Worm (Caenorhabditis elegans) whole organism, L1 larva: ENCODE data around the gene R166.2.
A peak's percentile ranks its signal among the peaks of the same experiment; 100 is the strongest.

Experiments
- Y116A8C.19 ChIP-seq: sonication (generic microtip); optimal IDR thresholded peaks from 2 replicates; lab custom pipeline; 2016; ENCODE audit warnings: missing compliant biosample characterization, missing genetic modification characterization, borderline replicate concordance
- aha-1 ChIP-seq: fragments of 150-350 bp; optimal IDR thresholded peaks from 2 replicates; lab custom pipeline; 2014; ENCODE audit warnings: missing biosample characterization, missing genetic modification characterization
- alr-1 ChIP-seq: fragments of 200-800 bp; sonication (Bioruptor generic); optimal IDR thresholded peaks from 2 replicates; lab custom pipeline; 2018; ENCODE audit warnings: borderline replicate concordance, mild to moderate bottlenecking, missing genetic modification characterization, missing compliant biosample characterization
- ama-1 ChIP-seq: fragments of 150-350 bp; optimal IDR thresholded peaks from 2 replicates; lab custom pipeline; 2014
- blmp-1 ChIP-seq: fragments of 150-350 bp; optimal IDR thresholded peaks from 2 replicates; lab custom pipeline; 2014; ENCODE audit warnings: missing biosample characterization, missing genetic modification characterization
- ceh-8 ChIP-seq: fragments of 200-800 bp; sonication (Bioruptor generic); optimal IDR thresholded peaks from 2 replicates; lab custom pipeline; 2018; ENCODE audit warnings: mild to moderate bottlenecking, missing genetic modification characterization, moderate library complexity, missing compliant biosample characterization
- ceh-82 ChIP-seq, 3 experiments: fragments of 150-350 bp in 1 of 3; sonication (generic microtip) in 2 of 3; optimal IDR thresholded peaks; 2 replicates each; lab custom pipeline; 2014 to 2017; ENCODE audit warnings: missing biosample characterization in 3 of 3, missing genetic modification characterization in 3 of 3
- ceh-90 ChIP-seq: sonication (generic microtip); optimal IDR thresholded peaks from 2 replicates; lab custom pipeline; 2016; ENCODE audit warnings: missing genetic modification characterization, missing compliant biosample characterization
- ces-1 ChIP-seq: fragments of 150-350 bp; optimal IDR thresholded peaks from 2 replicates; lab custom pipeline; 2014; ENCODE audit warnings: missing biosample characterization, missing genetic modification reagents, missing genetic modification characterization
- dpl-1 ChIP-seq, 3 experiments: fragments of 150-350 bp in 2 of 3; sonication (generic microtip) in 1 of 3; optimal IDR thresholded peaks; 2 replicates each; lab custom pipeline; 2014 to 2017; ENCODE audit warnings: missing biosample characterization in 3 of 3, missing genetic modification characterization in 3 of 3, missing genetic modification reagents in 3 of 3
- dsc-1 ChIP-seq: sonication (generic microtip); optimal IDR thresholded peaks from 2 replicates; lab custom pipeline; 2016; ENCODE audit warnings: mild to moderate bottlenecking, missing genetic modification characterization, missing compliant biosample characterization
- egl-13 ChIP-seq: sonication (generic microtip); optimal IDR thresholded peaks from 2 replicates; lab custom pipeline; 2016; ENCODE audit warnings: missing genotype, missing genetic modification reagents, missing genetic modification characterization, missing compliant biosample characterization
- egl-27 ChIP-seq, 2 experiments: fragments of 150-350 bp in 1 of 2; sonication (generic microtip); optimal IDR thresholded peaks; 3 replicates each; lab custom pipeline; 2017 to 2018; ENCODE audit warnings: missing biosample characterization in 2 of 2, missing genetic modification characterization in 2 of 2, missing genetic modification reagents in 2 of 2
- elt-2 ChIP-seq: sonication (generic microtip); optimal IDR thresholded peaks from 2 replicates; lab custom pipeline; 2016; ENCODE audit warnings: missing genetic modification characterization, mild to moderate bottlenecking, inconsistent platforms, missing compliant biosample characterization, missing genetic modification reagents
- ets-5 ChIP-seq: fragments of 200-800 bp; sonication (Bioruptor generic); IDR thresholded peaks from 2 replicates; pipeline ENCODE4 v1.3.6; 2022; ENCODE audit warnings: missing genetic modification characterization, missing compliant biosample characterization
- fkh-10 ChIP-seq: sonication (generic microtip); optimal IDR thresholded peaks from 2 replicates; lab custom pipeline; 2017; ENCODE audit warnings: missing biosample characterization, missing genetic modification reagents, missing genetic modification characterization
- fkh-8 ChIP-seq: sonication (generic microtip); optimal IDR thresholded peaks from 2 replicates; lab custom pipeline; 2016; ENCODE audit warnings: mild to moderate bottlenecking, missing genetic modification characterization, missing compliant biosample characterization
- grh-1 ChIP-seq: fragments of 200-800 bp; sonication (Bioruptor generic); IDR thresholded peaks from 2 replicates; pipeline ENCODE4 v1.3.6; 2022; ENCODE audit warnings: missing genetic modification reagents, missing genetic modification characterization, missing compliant biosample characterization
- hlh-17 ChIP-seq: fragments of 200-800 bp; sonication (Bioruptor generic); optimal IDR thresholded peaks from 2 replicates; lab custom pipeline; 2018; ENCODE audit warnings: missing genetic modification characterization, mild to moderate bottlenecking, missing compliant biosample characterization, moderate library complexity, borderline replicate concordance
- irx-1 ChIP-seq: sonication (generic microtip); optimal IDR thresholded peaks from 2 replicates; lab custom pipeline; 2016; ENCODE audit warnings: missing genetic modification characterization, missing compliant biosample characterization
- jun-1 ChIP-seq: fragments of 150-350 bp; optimal IDR thresholded peaks from 2 replicates; lab custom pipeline; 2014; ENCODE audit warnings: missing biosample characterization, missing genetic modification reagents, missing genetic modification characterization
- lin-13 ChIP-seq: fragments of 150-350 bp; optimal IDR thresholded peaks from 2 replicates; lab custom pipeline; 2014; ENCODE audit warnings: missing biosample characterization, missing genetic modification reagents, missing genetic modification characterization
- lin-14 ChIP-seq: fragments of 200-800 bp; sonication (Bioruptor generic); optimal IDR thresholded peaks from 2 replicates; lab custom pipeline; 2018; ENCODE audit warnings: mild to moderate bottlenecking, missing genetic modification characterization, moderate library complexity, missing compliant biosample characterization
- lin-35 ChIP-seq, 2 experiments: fragments of 150-350 bp; optimal IDR thresholded peaks; 2 replicates each; lab custom pipeline; 2014; ENCODE audit warnings: missing biosample characterization in 2 of 2, missing genetic modification characterization in 2 of 2, missing genetic modification reagents in 2 of 2
- mdl-1 ChIP-seq, 2 experiments: fragments of 150-350 bp; optimal IDR thresholded peaks; 2 replicates each; lab custom pipeline; 2014 to 2017; ENCODE audit warnings: missing biosample characterization in 2 of 2, missing genetic modification characterization in 2 of 2, inconsistent platforms in 1 of 2
- mep-1 ChIP-seq: fragments of 150-350 bp; optimal IDR thresholded peaks from 2 replicates; lab custom pipeline; 2014; ENCODE audit warnings: missing biosample characterization, missing genetic modification characterization
- nhr-19 ChIP-seq: fragments of 200-800 bp; sonication (Bioruptor generic); conservative IDR thresholded peaks from 2 replicates; pipeline ENCODE4 v1.3.6; 2022; ENCODE audit warnings: missing genetic modification characterization, missing compliant biosample characterization
- nhr-20 ChIP-seq: sonication (generic microtip); optimal IDR thresholded peaks from 2 replicates; lab custom pipeline; 2016; ENCODE audit warnings: mild to moderate bottlenecking, missing genetic modification characterization, missing compliant biosample characterization
- nhr-237 ChIP-seq: fragments of 150-350 bp; optimal IDR thresholded peaks from 2 replicates; lab custom pipeline; 2014; ENCODE audit warnings: missing biosample characterization, missing genetic modification characterization
- nhr-28 ChIP-seq: fragments of 150-350 bp; optimal IDR thresholded peaks from 2 replicates; lab custom pipeline; 2014; ENCODE audit warnings: missing biosample characterization, missing genetic modification characterization
- nhr-71 ChIP-seq: sonication (generic microtip); optimal IDR thresholded peaks from 2 replicates; lab custom pipeline; 2016; ENCODE audit warnings: mild to moderate bottlenecking, missing genetic modification characterization, moderate library complexity, missing compliant biosample characterization
- nhr-76 ChIP-seq: sonication (generic microtip); optimal IDR thresholded peaks from 2 replicates; lab custom pipeline; 2017; ENCODE audit warnings: missing biosample characterization, missing genetic modification characterization
- nhr-77 ChIP-seq: fragments of 150-350 bp; optimal IDR thresholded peaks from 2 replicates; lab custom pipeline; 2014; ENCODE audit warnings: missing biosample characterization, missing genetic modification characterization
- nhr-90 ChIP-seq: sonication (generic microtip); optimal IDR thresholded peaks from 2 replicates; lab custom pipeline; 2016; ENCODE audit warnings: mild to moderate bottlenecking, missing genetic modification characterization, missing compliant biosample characterization; ENCODE audit not compliant: poor library complexity
- pag-3 ChIP-seq: sonication (generic microtip); optimal IDR thresholded peaks from 2 replicates; lab custom pipeline; 2017; ENCODE audit warnings: missing genetic modification characterization, mild to moderate bottlenecking, missing compliant biosample characterization, antibody characterized with exemption, borderline replicate concordance; ENCODE audit not compliant: insufficient read depth
- pax-3 ChIP-seq: fragments of 200-800 bp; sonication (Bioruptor generic); optimal IDR thresholded peaks from 2 replicates; lab custom pipeline; 2018; ENCODE audit warnings: mild to moderate bottlenecking, missing genetic modification characterization, moderate library complexity, missing compliant biosample characterization
- rnt-1 ChIP-seq: sonication (generic microtip); optimal IDR thresholded peaks from 2 replicates; lab custom pipeline; 2016; ENCODE audit warnings: mild to moderate bottlenecking, missing genetic modification characterization, moderate library complexity, missing compliant biosample characterization
- skn-1 ChIP-seq: fragments of 150-350 bp; optimal IDR thresholded peaks from 2 replicates; lab custom pipeline; 2014; ENCODE audit warnings: missing biosample characterization, missing genetic modification characterization
- sox-4 ChIP-seq: sonication (generic microtip); optimal IDR thresholded peaks from 2 replicates; lab custom pipeline; 2016; ENCODE audit warnings: missing genetic modification characterization, missing compliant biosample characterization
- sptf-1 ChIP-seq: fragments of 150-350 bp; optimal IDR thresholded peaks from 2 replicates; lab custom pipeline; 2014; ENCODE audit warnings: missing biosample characterization, missing genetic modification characterization
- sup-37 ChIP-seq: fragments of 200-800 bp; sonication (Bioruptor generic); optimal IDR thresholded peaks from 2 replicates; lab custom pipeline; 2018; ENCODE audit warnings: mild to moderate bottlenecking, missing genetic modification characterization, missing compliant biosample characterization
- unc-130 ChIP-seq: fragments of 150-350 bp; optimal IDR thresholded peaks from 2 replicates; lab custom pipeline; 2017; ENCODE audit warnings: missing biosample characterization, missing genetic modification characterization, inconsistent platforms
- unc-30 ChIP-seq: sonication (generic microtip); optimal IDR thresholded peaks from 2 replicates; lab custom pipeline; 2017; ENCODE audit warnings: missing biosample characterization, missing genetic modification characterization
- unc-86 ChIP-seq: sonication (generic microtip); optimal IDR thresholded peaks from 2 replicates; lab custom pipeline; 2016; ENCODE audit warnings: missing genetic modification characterization, missing compliant biosample characterization
- unc-98 ChIP-seq: fragments of 200-800 bp; sonication (Bioruptor generic); IDR thresholded peaks from 2 replicates; pipeline ENCODE4 v1.3.6; 2022; ENCODE audit warnings: missing genetic modification characterization, missing compliant biosample characterization
- vab-15 ChIP-seq: sonication (generic microtip); optimal IDR thresholded peaks from 2 replicates; lab custom pipeline; 2017; ENCODE audit warnings: missing genotype, mild to moderate bottlenecking, missing genetic modification characterization, missing compliant biosample characterization
- xbp-1 ChIP-seq: sonication (generic microtip); optimal IDR thresholded peaks from 2 replicates; lab custom pipeline; 2016; ENCODE audit warnings: missing genetic modification characterization, missing compliant biosample characterization
- zag-1 ChIP-seq: fragments of 150-350 bp; optimal IDR thresholded peaks from 2 replicates; lab custom pipeline; 2014; ENCODE audit warnings: missing biosample characterization, missing genetic modification characterization
- ztf-4 ChIP-seq: fragments of 150-350 bp; optimal IDR thresholded peaks from 2 replicates; lab custom pipeline; 2014; ENCODE audit warnings: missing biosample characterization, missing genetic modification characterization

The R166.2 gene

ce11 chrII:10563368-10563767 lies 25.9 kb upstream of the R166.2 start, which contains the start of gene cdc-48.1 (continued):
- peak; percentile 99 for TF ChIP-seq ceh-8 (GFP tag; lab: Kevin White, UChicago)
- peak; percentile 100 for TF ChIP-seq dsc-1 (tag; lab: Kevin White, UChicago)
- TF ChIP-seq sptf-1 (tag; lab: Kevin White, UChicago), result no peak
- no peak for TF ChIP-seq hlh-17
- TF ChIP-seq mep-1, result peak; percentile 100
- peak; percentile 97 for TF ChIP-seq ces-1 (GFP tag; lab: Kevin White, UChicago)
- TF ChIP-seq unc-86, result peak; percentile 100
- TF ChIP-seq pax-3 (tag; lab: Kevin White, UChicago), result peak; percentile 99
- TF ChIP-seq ztf-4 (tag; lab: Kevin White, UChicago), result peak; percentile 100
- TF ChIP-seq unc-130 (tag; lab: Kevin White, UChicago), result peak; percentile 100
- TF ChIP-seq sup-37 (GFP tag; lab: Kevin White, UChicago), result peak; percentile 99
- peak; percentile 88 for TF ChIP-seq nhr-76 (tag; lab: Kevin White, UChicago)
- TF ChIP-seq grh-1 (GFP tag; lab: Robert Waterston, UW), result peak; percentile 100
- peak; percentile 100 for TF ChIP-seq dpl-1 (GFP tag; optimal IDR thresholded peaks at IDR 0.05; lab: Kevin White, UChicago)
- peak; percentile 100 for TF ChIP-seq nhr-237 (tag; lab: Kevin White, UChicago)
- TF ChIP-seq pag-3 (tag; lab: Kevin White, UChicago), result peak; percentile 91
- peak; percentile 100 for TF ChIP-seq ceh-82 (tag; optimal IDR thresholded peaks at IDR 0.05; lab: Kevin White, UChicago)
- TF ChIP-seq sox-4 (tag; lab: Kevin White, UChicago), result peak; percentile 98
- peak; percentile 100 for TF ChIP-seq egl-13 (tag; lab: Kevin White, UChicago)
- TF ChIP-seq egl-27 (tag; optimal IDR thresholded peaks at IDR 0.05; lab: Kevin White, UChicago), result peak; percentile 90 to 100
- peak; percentile 100 for TF ChIP-seq skn-1
- TF ChIP-seq nhr-20 (tag; lab: Kevin White, UChicago), result peak; percentile 100
- peak; percentile 97 for TF ChIP-seq elt-2 (tag; lab: Kevin White, UChicago)
- TF ChIP-seq aha-1 (tag; lab: Kevin White, UChicago), result peak; percentile 97
- TF ChIP-seq lin-13 (GFP tag; lab: Kevin White, UChicago), result peak; percentile 100
- peak; percentile 77 for TF ChIP-seq nhr-28
- TF ChIP-seq blmp-1 (tag; lab: Kevin White, UChicago), result peak; percentile 95
- peak; percentile 100 for TF ChIP-seq zag-1 (tag; lab: Kevin White, UChicago)
- TF ChIP-seq alr-1, result no peak
- peak; percentile 98 for TF ChIP-seq ama-1 (lab: Kevin White, UChicago)
- TF ChIP-seq unc-30, result peak; percentile 99
- TF ChIP-seq nhr-90 (tag; lab: Kevin White, UChicago), result peak; percentile 100
- peak; percentile 100 for TF ChIP-seq fkh-8 (tag; lab: Kevin White, UChicago)
- peak; percentile 100 for TF ChIP-seq vab-15 (tag; lab: Kevin White, UChicago)
- TF ChIP-seq lin-14, result peak; percentile 100

DNA sequence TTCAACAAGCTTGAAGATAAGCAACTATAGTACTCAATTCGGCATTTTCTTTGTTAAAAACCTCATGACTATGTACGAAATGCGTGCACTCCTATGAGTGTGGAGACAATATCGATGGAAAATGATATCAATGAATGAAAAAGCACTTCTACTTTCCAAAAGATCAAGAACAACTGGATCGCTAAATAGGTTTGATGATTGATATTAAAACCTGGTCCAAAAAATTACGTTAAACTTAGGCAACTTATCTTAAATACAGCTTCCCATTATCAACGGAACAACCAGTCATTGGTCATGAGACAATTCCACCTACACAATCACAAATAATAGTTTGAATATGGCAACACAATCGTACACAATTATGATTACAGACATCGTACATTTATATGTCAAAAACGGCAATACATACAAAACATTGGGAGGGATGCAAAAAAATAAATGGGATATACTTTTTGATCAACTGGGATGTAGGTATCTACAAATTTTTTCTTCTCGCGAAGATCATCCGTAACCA lies 22.3 kb upstream of the R166.2 start:
- no peak for TF ChIP-seq pag-3 (tag; lab: Kevin White, UChicago)
- no peak for TF ChIP-seq ets-5
- no peak for TF ChIP-seq nhr-90 (tag; lab: Kevin White, UChicago)
- TF ChIP-seq mdl-1 (tag; optimal IDR thresholded peaks at IDR 0.05; lab: Kevin White, UChicago), result no peak
- TF ChIP-seq rnt-1, result no peak
- TF ChIP-seq nhr-76 (tag; lab: Kevin White, UChicago), result no peak
- no peak for TF ChIP-seq blmp-1 (tag; lab: Kevin White, UChicago)
- TF ChIP-seq Y116A8C.19 (tag; lab: Kevin White, UChicago), result no peak
- TF ChIP-seq alr-1, result no peak
- no peak for TF ChIP-seq unc-98 (GFP tag; lab: Robert Waterston, UW)
- no peak for TF ChIP-seq lin-14
- TF ChIP-seq mep-1, result no peak
- no peak for TF ChIP-seq irx-1 (tag; lab: Kevin White, UChicago)
- TF ChIP-seq lin-35 (GFP tag; optimal IDR thresholded peaks at IDR 0.05; lab: Kevin White, UChicago), result peak in 1 of 2 experiments; percentile 7
- TF ChIP-seq nhr-71 (tag; lab: Kevin White, UChicago), result peak; percentile 15
- TF ChIP-seq xbp-1, result no peak
- TF ChIP-seq nhr-77 (tag; lab: Kevin White, UChicago), result no peak
- no peak for TF ChIP-seq unc-86
- TF ChIP-seq fkh-10 (GFP tag; lab: Kevin White, UChicago), result no peak
- no peak for TF ChIP-seq vab-15 (tag; lab: Kevin White, UChicago)
- TF ChIP-seq jun-1 (tag; lab: Kevin White, UChicago), result no peak
- peak; percentile 3 for TF ChIP-seq ama-1 (lab: Kevin White, UChicago)
- no peak for TF ChIP-seq unc-130 (tag; lab: Kevin White, UChicago)
- TF ChIP-seq egl-27 (tag; optimal IDR thresholded peaks at IDR 0.05; lab: Kevin White, UChicago), result no peak
- no peak for TF ChIP-seq nhr-19 (GFP tag; lab: Robert Waterston, UW)
- TF ChIP-seq ceh-90 (tag; lab: Kevin White, UChicago), result no peak
